Worm (Caenorhabditis elegans): ENCODE measurements around the gene fbxa-197.

The fbxa-197 gene

ce11 chrV:15879508-15879907, 12.0 kb downstream of the fbxa-197 start, which contains the start of gene nhr-84:
Gene nhr-84, minus strand, starts transcription at chrV:15879608.
- TF ChIP-seq T22C8.4 (GFP tag; IDR thresholded peaks at IDR 0.05) (no peak), cog-1 (tag; optimal IDR thresholded peaks at IDR 0.05) (no peak), flt-1 (GFP tag; IDR thresholded peaks at IDR 0.05) (no peak), ztf-29 (GFP tag; IDR thresholded peaks at IDR 0.05) (no peak), ref-1 (GFP tag; conservative IDR thresholded peaks at IDR 0.05) (no peak), klf-2 (GFP tag; conservative IDR thresholded peaks at IDR 0.05) (no peak), ztf-23 (GFP tag; IDR thresholded peaks at IDR 0.05) (no peak), med-1 (GFP tag; optimal IDR thresholded peaks at IDR 0.05; ENCODE audit: insufficient read depth) (no peak), tab-1 (GFP tag; IDR thresholded peaks at IDR 0.05) (no peak)

- TF ChIP-seq ztf-23 (GFP tag; IDR thresholded peaks at IDR 0.05) = no peak
- TF ChIP-seq flt-1 (GFP tag; IDR thresholded peaks at IDR 0.05) = no peak
- TF ChIP-seq ztf-29 (GFP tag; IDR thresholded peaks at IDR 0.05) = no peak
- no peak for TF ChIP-seq T22C8.4 (GFP tag; IDR thresholded peaks at IDR 0.05)
- no peak for TF ChIP-seq klf-2 (GFP tag; conservative IDR thresholded peaks at IDR 0.05)
- TF ChIP-seq ref-1 (GFP tag; conservative IDR thresholded peaks at IDR 0.05) = no peak
- no peak for TF ChIP-seq cog-1 (tag; optimal IDR thresholded peaks at IDR 0.05)
- TF ChIP-seq tab-1 (GFP tag; IDR thresholded peaks at IDR 0.05) = no peak
- no peak for TF ChIP-seq med-1 (GFP tag; optimal IDR thresholded peaks at IDR 0.05; ENCODE audit: insufficient read depth)
These were observed 12.6 kb downstream of the fbxa-197 start for ce11 chrV:15880033-15880432.

ce11 chrV:15880705-15881104, 13.2 kb downstream of the fbxa-197 start:
- TF ChIP-seq tab-1 (GFP tag; IDR thresholded peaks at IDR 0.05) = no peak
- TF ChIP-seq klf-2 (GFP tag; conservative IDR thresholded peaks at IDR 0.05) = no peak
- no peak for TF ChIP-seq T22C8.4 (GFP tag; IDR thresholded peaks at IDR 0.05)
- no peak for TF ChIP-seq cog-1 (tag; optimal IDR thresholded peaks at IDR 0.05)
- TF ChIP-seq med-1 (GFP tag; optimal IDR thresholded peaks at IDR 0.05; ENCODE audit: insufficient read depth) = no peak
- TF ChIP-seq ztf-23 (GFP tag; IDR thresholded peaks at IDR 0.05) = no peak
- no peak for TF ChIP-seq flt-1 (GFP tag; IDR thresholded peaks at IDR 0.05)
- no peak for TF ChIP-seq ztf-29 (GFP tag; IDR thresholded peaks at IDR 0.05)
- TF ChIP-seq ref-1 (GFP tag; conservative IDR thresholded peaks at IDR 0.05) = no peak

- TF ChIP-seq ztf-29 (GFP tag; IDR thresholded peaks at IDR 0.05) (no peak), ztf-23 (GFP tag; IDR thresholded peaks at IDR 0.05) (no peak)
These were observed 17.2 kb downstream of the fbxa-197 start, which contains the start of gene oac-42 for ce11 chrV:15884698-15885097. Gene oac-42, minus strand, starts transcription at chrV:15884798.

ce11 chrV:15885967-15886366, 18.5 kb downstream of the fbxa-197 start, which contains the start of gene T06C12.9:
Gene T06C12.9, minus strand, starts transcription at chrV:15886067.
- TF ChIP-seq med-1 (GFP tag; optimal IDR thresholded peaks at IDR 0.05; ENCODE audit: insufficient read depth) (no peak), ztf-29 (GFP tag; IDR thresholded peaks at IDR 0.05) (no peak), tab-1 (GFP tag; IDR thresholded peaks at IDR 0.05) (no peak), flt-1 (GFP tag; IDR thresholded peaks at IDR 0.05) (no peak), klf-2 (GFP tag; conservative IDR thresholded peaks at IDR 0.05) (no peak), ztf-23 (GFP tag; IDR thresholded peaks at IDR 0.05) (no peak), ref-1 (GFP tag; conservative IDR thresholded peaks at IDR 0.05) (no peak), T22C8.4 (GFP tag; IDR thresholded peaks at IDR 0.05) (no peak), cog-1 (tag; optimal IDR thresholded peaks at IDR 0.05) (no peak)

ce11 chrV:15887708-15888295, 20.3 kb downstream of the fbxa-197 start:
- TF ChIP-seq ztf-29 (GFP tag; IDR thresholded peaks at IDR 0.05) = no peak
- no peak for TF ChIP-seq ztf-23 (GFP tag; IDR thresholded peaks at IDR 0.05)
- TF ChIP-seq tab-1 (GFP tag; IDR thresholded peaks at IDR 0.05) = no peak
- TF ChIP-seq ref-1 (GFP tag; conservative IDR thresholded peaks at IDR 0.05) = no peak
- TF ChIP-seq T22C8.4 (GFP tag; IDR thresholded peaks at IDR 0.05) = no peak

ce11 chrV:15888751-15889150, 21.3 kb downstream of the fbxa-197 start, which contains the start of gene cgt-1:
Gene cgt-1, minus strand, starts transcription at chrV:15888851.
- TF ChIP-seq ztf-29 (GFP tag; IDR thresholded peaks at IDR 0.05) (no peak), cog-1 (tag; optimal IDR thresholded peaks at IDR 0.05) (no peak), tab-1 (GFP tag; IDR thresholded peaks at IDR 0.05) (no peak), ztf-23 (GFP tag; IDR thresholded peaks at IDR 0.05) (no peak), ref-1 (GFP tag; conservative IDR thresholded peaks at IDR 0.05) (no peak), klf-2 (GFP tag; conservative IDR thresholded peaks at IDR 0.05) (no peak), flt-1 (GFP tag; IDR thresholded peaks at IDR 0.05) (no peak), med-1 (GFP tag; optimal IDR thresholded peaks at IDR 0.05; ENCODE audit: insufficient read depth) (no peak), T22C8.4 (GFP tag; IDR thresholded peaks at IDR 0.05) (no peak)

- no peak for TF ChIP-seq tab-1 (GFP tag; IDR thresholded peaks at IDR 0.05)
These were observed 22.6 kb downstream of the fbxa-197 start for ce11 chrV:15890115-15890514.

- TF ChIP-seq ztf-23 (GFP tag; IDR thresholded peaks at IDR 0.05) (no peak), ztf-29 (GFP tag; IDR thresholded peaks at IDR 0.05) (no peak), ref-1 (GFP tag; conservative IDR thresholded peaks at IDR 0.05) (no peak)
These were observed 23.8 kb downstream of the fbxa-197 start for ce11 chrV:15891279-15891678.

- no peak for TF ChIP-seq klf-2 (GFP tag; conservative IDR thresholded peaks at IDR 0.05)
- TF ChIP-seq ztf-29 (GFP tag; IDR thresholded peaks at IDR 0.05) = no peak
- TF ChIP-seq T22C8.4 (GFP tag; IDR thresholded peaks at IDR 0.05) = no peak
- no peak for TF ChIP-seq med-1 (GFP tag; optimal IDR thresholded peaks at IDR 0.05; ENCODE audit: insufficient read depth)
- TF ChIP-seq ztf-23 (GFP tag; IDR thresholded peaks at IDR 0.05) = no peak
- no peak for TF ChIP-seq ref-1 (GFP tag; conservative IDR thresholded peaks at IDR 0.05)
- no peak for TF ChIP-seq cog-1 (tag; optimal IDR thresholded peaks at IDR 0.05)
- TF ChIP-seq flt-1 (GFP tag; IDR thresholded peaks at IDR 0.05) = no peak
- no peak for TF ChIP-seq tab-1 (GFP tag; IDR thresholded peaks at IDR 0.05)
These were observed 24.3 kb downstream of the fbxa-197 start, which contains the start of gene T06C12.12 for ce11 chrV:15891761-15892160. Gene T06C12.12, plus strand, starts transcription at chrV:15892061.
